Fruit fly (Drosophila melanogaster): ENCODE measurements around the gene GckIII.

GckIII gene

DNA sequence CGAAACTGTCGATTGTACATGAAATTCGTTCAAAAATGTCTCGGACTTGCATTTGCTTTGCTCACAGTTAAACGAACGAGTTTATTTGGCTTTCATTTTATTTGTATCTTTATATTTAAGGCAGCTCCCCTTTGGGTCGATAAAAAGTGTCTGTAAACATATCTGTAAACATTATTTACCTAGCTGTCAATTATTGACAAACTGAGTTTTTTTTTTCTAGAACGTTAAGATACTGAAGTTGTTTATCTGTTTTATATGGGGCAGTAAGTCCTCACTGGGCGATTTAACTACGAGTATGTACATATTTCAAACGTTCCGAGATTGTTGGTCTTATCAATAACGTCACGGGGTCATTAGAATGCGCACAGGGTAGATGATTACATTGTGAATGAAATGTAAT is 30.4 kb downstream of the GckIII start (continued):
- TF ChIP-seq Sry-δ (GFP tag; optimal IDR thresholded peaks at IDR 0.05), result no peak
- TF ChIP-seq CG7745 (tag; optimal IDR thresholded peaks at IDR 0.05), result peak; percentile 59
- no peak for TF ChIP-seq Adf1 (GFP tag; IDR thresholded peaks at IDR 0.05)
- no peak for TF ChIP-seq dan (GFP tag; IDR thresholded peaks at IDR 0.05)
- TF ChIP-seq CG8281 (tag; optimal IDR thresholded peaks at IDR 0.05), result peak; percentile 84
- TF ChIP-seq caup (GFP tag; optimal IDR thresholded peaks at IDR 0.05; ENCODE audit: severe bottlenecking), result peak; percentile 51
- TF ChIP-seq CG13296 (GFP tag; optimal IDR thresholded peaks at IDR 0.05), result peak; percentile 49
- TF ChIP-seq CG6254 (GFP tag; optimal IDR thresholded peaks at IDR 0.05), result peak; percentile 30
- TF ChIP-seq CG10431 (GFP tag; optimal IDR thresholded peaks at IDR 0.05), result peak; percentile 32
- TF ChIP-seq hkb (optimal IDR thresholded peaks at IDR 0.05), result no peak
- no peak for TF ChIP-seq hkb (GFP tag; IDR thresholded peaks at IDR 0.05)
- peak; percentile 34 for TF ChIP-seq CG15011 (GFP tag; optimal IDR thresholded peaks at IDR 0.05)
- peak; percentile 57 for TF ChIP-seq odd (GFP tag; optimal IDR thresholded peaks at IDR 0.05)
- TF ChIP-seq exex (tag; optimal IDR thresholded peaks at IDR 0.05), result peak; percentile 48
- no peak for TF ChIP-seq fd102C (GFP tag; optimal IDR thresholded peaks at IDR 0.05)
- peak; percentile 63 for TF ChIP-seq CG17568 (GFP tag; optimal IDR thresholded peaks at IDR 0.05)
- TF ChIP-seq CG13624 (GFP tag; optimal IDR thresholded peaks at IDR 0.05), result no peak
- TF ChIP-seq phol (tag; optimal IDR thresholded peaks at IDR 0.05), result no peak
- no peak for TF ChIP-seq gt (GFP tag; IDR thresholded peaks at IDR 0.05)
- peak; percentile 63 for TF ChIP-seq CG6813 (GFP tag; optimal IDR thresholded peaks at IDR 0.05)
- TF ChIP-seq CG11560 (tag; IDR thresholded peaks at IDR 0.05), result no peak
- TF ChIP-seq CG6854 (GFP tag; optimal IDR thresholded peaks at IDR 0.05), result peak; percentile 31

DNA sequence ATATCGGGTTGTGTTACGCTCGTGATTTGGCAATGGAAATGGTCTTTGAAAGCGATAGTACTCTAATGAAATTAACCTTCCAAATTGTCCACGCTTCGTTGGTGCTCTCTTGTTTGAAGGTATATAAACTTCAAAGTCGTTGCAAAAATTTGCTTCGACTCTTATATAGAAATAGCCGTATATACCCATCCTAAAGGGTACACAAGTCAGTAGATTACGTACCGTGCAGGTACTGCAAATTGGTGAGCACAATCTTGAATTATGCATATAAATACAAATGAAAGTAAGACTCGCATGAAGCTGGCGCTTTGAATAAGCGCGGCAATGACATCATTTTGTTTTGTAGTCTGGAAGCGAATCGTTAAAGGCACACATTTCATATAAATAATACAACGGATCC is 30.9 kb downstream of the GckIII start:
- TF ChIP-seq lbe (GFP tag; optimal IDR thresholded peaks at IDR 0.05) (peak; percentile 3), Tbp (GFP tag; optimal IDR thresholded peaks at IDR 0.05) (no peak), lmd (GFP tag; IDR thresholded peaks at IDR 0.05) (0 out of 2 replicates have a peak, but pooled peaks have one; percentile 21)

DNA sequence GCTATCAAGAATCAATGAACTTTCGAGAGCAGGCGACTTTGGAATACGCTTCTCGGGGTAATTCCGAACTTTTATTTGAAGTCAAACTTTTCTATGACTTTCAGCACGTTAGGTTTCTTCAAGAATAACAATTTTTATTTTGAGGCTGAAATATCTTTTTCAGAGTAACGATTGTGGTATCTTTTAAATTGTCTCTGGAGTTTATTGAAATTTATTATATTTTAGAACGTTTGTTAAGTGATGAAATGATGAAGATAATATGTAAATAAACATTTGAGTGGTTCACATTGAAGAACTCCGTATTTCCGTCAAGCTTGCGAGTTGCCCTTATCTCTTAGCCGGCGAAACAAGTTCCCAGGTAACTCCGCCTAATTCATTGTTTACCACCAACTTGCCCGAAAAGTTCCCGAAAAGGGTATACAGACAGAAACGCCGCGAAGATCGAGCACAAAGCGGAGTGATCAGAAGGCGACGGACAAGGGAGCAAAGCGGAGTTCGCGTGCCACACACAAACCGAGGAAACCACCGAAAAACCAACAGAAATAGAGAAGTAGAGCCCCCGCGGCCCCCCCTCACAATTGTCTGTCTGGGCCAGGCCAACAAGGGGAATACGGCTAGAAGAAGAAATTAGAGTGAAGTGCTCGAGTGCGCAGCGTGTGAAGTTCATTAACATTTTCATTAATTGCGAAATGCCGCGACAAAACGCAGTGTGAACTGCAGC is 32.5 kb downstream of the GckIII start:
- TF ChIP-seq Atf3 (GFP tag; optimal IDR thresholded peaks at IDR 0.05), result no peak
- TF ChIP-seq CG18262 (tag; optimal IDR thresholded peaks at IDR 0.05), result peak; percentile 75
- peak; percentile 29 for TF ChIP-seq CG15601 (tag; optimal IDR thresholded peaks at IDR 0.05)
- peak; percentile 44 for TF ChIP-seq phol (tag; optimal IDR thresholded peaks at IDR 0.05)
- TF ChIP-seq trem (tag; optimal IDR thresholded peaks at IDR 0.05), result peak; percentile 36
- peak; percentile 8 for TF ChIP-seq pum (GFP tag; optimal IDR thresholded peaks at IDR 0.05)
- TF ChIP-seq MTF-1 (GFP tag; optimal IDR thresholded peaks at IDR 0.05; ENCODE audit: borderline replicate concordance), result no peak
- TF ChIP-seq CG2120 (GFP tag; optimal IDR thresholded peaks at IDR 0.05), result peak; percentile 4
- peak; percentile 67; the same call in 2 of the 3 replicates for TF ChIP-seq CG2199 (GFP tag; IDR thresholded peaks at IDR 0.05)
- TF ChIP-seq CG10979 (tag; optimal IDR thresholded peaks at IDR 0.05), result peak; percentile 62
- no peak for TF ChIP-seq CG43689 (GFP tag; IDR thresholded peaks at IDR 0.05)
- peak; percentile 39 for TF ChIP-seq Blimp-1 (GFP tag; optimal IDR thresholded peaks at IDR 0.05)
- peak; percentile 14 for TF ChIP-seq CG10267 (tag; optimal IDR thresholded peaks at IDR 0.05)
- peak; percentile 25 for TF ChIP-seq nom (GFP tag; optimal IDR thresholded peaks at IDR 0.05)
- TF ChIP-seq az2 (GFP tag; optimal IDR thresholded peaks at IDR 0.05), result peak; percentile 29
- peak; percentile 7 for TF ChIP-seq CG16815 (GFP tag; optimal IDR thresholded peaks at IDR 0.05)
- TF ChIP-seq CG9437 (GFP tag; optimal IDR thresholded peaks at IDR 0.05), result peak; percentile 2
- peak; percentile 2 for TF ChIP-seq Meics (GFP tag; optimal IDR thresholded peaks at IDR 0.05)
- TF ChIP-seq ftz-f1 (GFP tag; optimal IDR thresholded peaks at IDR 0.05), result no peak
- peak; percentile 18 for TF ChIP-seq CG13424 (tag; optimal IDR thresholded peaks at IDR 0.05)
- TF ChIP-seq usp (GFP tag; optimal IDR thresholded peaks at IDR 0.05), result no peak
- 0 out of 2 replicates have a peak, but pooled peaks have one; percentile 8 for TF ChIP-seq CG6689 (GFP tag; IDR thresholded peaks at IDR 0.05)
- TF ChIP-seq CG15269 (tag; optimal IDR thresholded peaks at IDR 0.05), result no peak
- TF ChIP-seq CG18764 (GFP tag; optimal IDR thresholded peaks at IDR 0.05), result no peak
